Fruit fly (Drosophila melanogaster) whole organism, wandering third instar larva: ENCODE data around the gene Tmem214.

Source experiments
- Abd-B ChIP-seq: fragments of >200 bp; optimal IDR thresholded peaks from 2 replicates; lab custom pipeline; 2017; ENCODE audit warnings: missing biosample characterization, missing genetic modification characterization
- CG32264 ChIP-seq: fragments of 200-800 bp; sonication (Bioruptor generic); optimal IDR thresholded peaks from 2 replicates; lab custom pipeline; 2016; ENCODE audit warnings: missing biosample characterization, missing genetic modification characterization
- CG9705 ChIP-seq: fragments of 200-800 bp; sonication (Bioruptor generic); optimal IDR thresholded peaks from 2 replicates; lab custom pipeline; 2018; ENCODE audit warnings: missing biosample characterization, mild to moderate bottlenecking, missing genetic modification characterization
- CrebA ChIP-seq: fragments of 200-800 bp; sonication (Bioruptor generic); optimal IDR thresholded peaks from 2 replicates; lab custom pipeline; 2016; ENCODE audit warnings: missing biosample characterization, mild to moderate bottlenecking, missing genetic modification characterization, borderline replicate concordance
- Dfd ChIP-seq: fragments of >200 bp; optimal IDR thresholded peaks from 2 replicates; lab custom pipeline; 2017; ENCODE audit warnings: missing biosample characterization, missing genetic modification characterization
- Dif ChIP-seq: fragments of 200-275, 200-300 bp; sonication (Bioruptor generic); optimal IDR thresholded peaks from 2 replicates; lab custom pipeline; 2018; ENCODE audit warnings: missing biosample characterization, missing genetic modification characterization; ENCODE audit not compliant: partially characterized antibody
- GATAd ChIP-seq: sonication (Bioruptor generic); optimal IDR thresholded peaks from 2 replicates; lab custom pipeline; 2016; ENCODE audit warnings: missing biosample characterization, missing genetic modification characterization
- HLH106 ChIP-seq: fragments of 200-800 bp; optimal IDR thresholded peaks from 3 replicates; lab custom pipeline; 2019; ENCODE audit warnings: missing biosample characterization, mild to moderate bottlenecking, missing genetic modification characterization, moderate library complexity
- Hnf4 ChIP-seq: fragments of 200-800 bp; sonication (Bioruptor generic); optimal IDR thresholded peaks from 2 replicates; lab custom pipeline; 2016; ENCODE audit warnings: missing biosample characterization, mild to moderate bottlenecking, missing genetic modification characterization
- Hr78 ChIP-seq: fragments of >200 bp; optimal IDR thresholded peaks from 2 replicates; lab custom pipeline; 2017; ENCODE audit warnings: missing biosample characterization, missing genetic modification characterization
- Hr83 ChIP-seq: fragments of 200-300 bp; sonication (Bioruptor generic); optimal IDR thresholded peaks from 2 replicates; lab custom pipeline; 2016; ENCODE audit warnings: missing biosample characterization, mild to moderate bottlenecking, missing genetic modification characterization, moderate library complexity; ENCODE audit not compliant: poor library complexity, severe bottlenecking
- Jra ChIP-seq: sonication (Bioruptor generic); optimal IDR thresholded peaks from 2 replicates; lab custom pipeline; 2016; ENCODE audit warnings: missing biosample characterization, missing genetic modification characterization
- Mio ChIP-seq: sonication (Bioruptor generic); optimal IDR thresholded peaks from 2 replicates; lab custom pipeline; 2016; ENCODE audit warnings: missing biosample characterization, missing genetic modification characterization
- Myc ChIP-seq: fragments of >200 bp; optimal IDR thresholded peaks from 2 replicates; lab custom pipeline; 2017
- N ChIP-seq: fragments of >200 bp; optimal IDR thresholded peaks from 2 replicates; lab custom pipeline; 2018; ENCODE audit warnings: missing biosample characterization, missing external identifiers, missing genetic modification characterization
- OdsH ChIP-seq: fragments of 200-800 bp; sonication (Bioruptor generic); optimal IDR thresholded peaks from 2 replicates; lab custom pipeline; 2016; ENCODE audit warnings: missing biosample characterization, mild to moderate bottlenecking, missing genetic modification characterization
- Rel ChIP-seq, 2 experiments: fragments of 200-800 bp; sonication (Bioruptor generic) in 1 of 2; optimal IDR thresholded peaks; 2 replicates in 1 of 2; 3 replicates in 1 of 2; lab custom pipeline; 2016 to 2019; ENCODE audit warnings: mild to moderate bottlenecking in 2 of 2, missing biosample characterization in 2 of 2, missing genetic modification characterization in 2 of 2, moderate library complexity in 1 of 2
- Sp1 ChIP-seq: fragments of 200-800 bp; sonication (Bioruptor generic); optimal IDR thresholded peaks from 3 replicates; lab custom pipeline; 2019; ENCODE audit warnings: missing biosample characterization, mild to moderate bottlenecking, missing genetic modification characterization, moderate library complexity
- Vsx2 ChIP-seq: fragments of 200-300, 225-300 bp; sonication (Bioruptor generic); optimal IDR thresholded peaks from 2 replicates; lab custom pipeline; 2018; ENCODE audit warnings: missing biosample characterization, missing genetic modification characterization; ENCODE audit not compliant: partially characterized antibody
- br ChIP-seq: fragments of 200-800 bp; sonication (Bioruptor generic); optimal IDR thresholded peaks from 2 replicates; lab custom pipeline; 2016; ENCODE audit warnings: missing biosample characterization, missing genetic modification characterization
- brk ChIP-seq: fragments of 200-800 bp; sonication (Bioruptor generic); optimal IDR thresholded peaks from 2 replicates; lab custom pipeline; 2016; ENCODE audit warnings: missing biosample characterization, mild to moderate bottlenecking, missing genetic modification characterization
- dl ChIP-seq, 2 experiments: fragments of 175-275, 200-275 bp in 1 of 2; fragments of 200-275 bp in 1 of 2; sonication (Bioruptor generic); optimal IDR thresholded peaks; lab custom pipeline; 2018; ENCODE audit warnings: mild to moderate bottlenecking in 2 of 2, missing biosample characterization in 2 of 2, missing genetic modification characterization in 2 of 2, moderate library complexity in 2 of 2; ENCODE audit not compliant: partially characterized antibody in 2 of 2, insufficient read depth in 1 of 2
- dmrt93B ChIP-seq: fragments of 200-800 bp; sonication (Bioruptor generic); optimal IDR thresholded peaks from 2 replicates; lab custom pipeline; 2018; ENCODE audit warnings: missing biosample characterization, mild to moderate bottlenecking, missing genetic modification characterization
- dsf ChIP-seq: sonication (Bioruptor generic); optimal IDR thresholded peaks from 2 replicates; lab custom pipeline; 2016; ENCODE audit warnings: missing biosample characterization, missing genetic modification characterization, borderline replicate concordance
- ey ChIP-seq: fragments of 200-800 bp; sonication (Bioruptor generic); optimal IDR thresholded peaks from 2 replicates; lab custom pipeline; 2016; ENCODE audit warnings: missing biosample characterization, missing genetic modification characterization
- foxo ChIP-seq, 2 experiments: fragments of 200-800 bp; sonication (Bioruptor generic); optimal IDR thresholded peaks; 2 replicates in 1 of 2; 3 replicates in 1 of 2; lab custom pipeline; 2016 to 2017; ENCODE audit warnings: missing biosample characterization in 2 of 2, missing genetic modification characterization in 2 of 2
- fru ChIP-seq: fragments of 200-800 bp; sonication (Bioruptor generic); optimal IDR thresholded peaks from 3 replicates; lab custom pipeline; 2016; ENCODE audit warnings: missing biosample characterization, mild to moderate bottlenecking, missing genetic modification characterization
- h ChIP-seq: fragments of 200-800 bp; sonication (Bioruptor generic); optimal IDR thresholded peaks from 3 replicates; lab custom pipeline; 2016; ENCODE audit warnings: missing biosample characterization, mild to moderate bottlenecking, missing genetic modification characterization
- jim ChIP-seq: fragments of 175-275, 200-325 bp; sonication (Bioruptor generic); optimal IDR thresholded peaks from 2 replicates; lab custom pipeline; 2016; ENCODE audit warnings: missing biosample characterization, mild to moderate bottlenecking, missing genetic modification characterization
- lola ChIP-seq: fragments of >200 bp; optimal IDR thresholded peaks from 2 replicates; lab custom pipeline; 2017; ENCODE audit warnings: missing biosample characterization, missing genetic modification characterization
- pan ChIP-seq: fragments of >200 bp; optimal IDR thresholded peaks from 2 replicates; lab custom pipeline; 2017
- psq ChIP-seq: fragments of 200-800 bp; sonication (Bioruptor generic); optimal IDR thresholded peaks from 3 replicates; lab custom pipeline; 2017; ENCODE audit warnings: missing biosample characterization, mild to moderate bottlenecking, missing genetic modification characterization, moderate library complexity
- rgr ChIP-seq: fragments of 200-800 bp; sonication (Bioruptor generic); optimal IDR thresholded peaks from 3 replicates; lab custom pipeline; 2016; ENCODE audit warnings: missing biosample characterization, mild to moderate bottlenecking, missing genetic modification characterization
- sage ChIP-seq: fragments of 200-800 bp; sonication (Bioruptor generic); optimal IDR thresholded peaks from 2 replicates; lab custom pipeline; 2016; ENCODE audit warnings: missing biosample characterization, mild to moderate bottlenecking, missing genetic modification characterization
- sv ChIP-seq: fragments of 200-800 bp; sonication (Bioruptor generic); optimal IDR thresholded peaks from 3 replicates; lab custom pipeline; 2016; ENCODE audit warnings: missing biosample characterization, missing genetic modification characterization
- tai ChIP-seq: sonication (Bioruptor generic); optimal IDR thresholded peaks from 2 replicates; lab custom pipeline; 2016; ENCODE audit warnings: missing biosample characterization, missing genetic modification characterization
- usp ChIP-seq: fragments of >200 bp; optimal IDR thresholded peaks from 2 replicates; lab custom pipeline; 2017; ENCODE audit warnings: missing biosample characterization, missing genetic modification characterization
- woc ChIP-seq: sonication (Bioruptor generic); optimal IDR thresholded peaks from 2 replicates; lab custom pipeline; 2016; ENCODE audit warnings: missing biosample characterization, mild to moderate bottlenecking, missing genetic modification characterization

Gene Tmem214

dm6 chr2L:11014018-11014611 lies 44.0 kb upstream of the Tmem214 start:
- TF ChIP-seq OdsH (no peak), psq (GFP tag; lab: Kevin White, UChicago) (no peak), Hnf4 (GFP tag; lab: Kevin White, UChicago) (no peak), Hr78 (GFP tag; lab: Kevin White, UChicago) (no peak), sv (GFP tag; lab: Kevin White, UChicago) (no peak), GATAd (GFP tag; lab: Kevin White, UChicago) (no peak), foxo (GFP tag; optimal IDR thresholded peaks at IDR 0.05; lab: Kevin White, UChicago) (no peak), CG32264 (GFP tag; lab: Kevin White, UChicago) (no peak), CG9705 (no peak), Myc (lab: Kevin White, UChicago) (no peak), fru (GFP tag; lab: Kevin White, UChicago) (no peak), Sp1 (no peak), dmrt93B (GFP tag; lab: Kevin White, UChicago) (no peak), jim (no peak), Abd-B (GFP tag; lab: Kevin White, UChicago) (no peak), pan (lab: Kevin White, UChicago) (no peak), dl (GFP tag; optimal IDR thresholded peaks at IDR 0.05; lab: Kevin White, UChicago; ENCODE audit: insufficient read depth in 1 of 2, partially characterized antibody in 2 of 2) (no peak)
- TF ChIP-seq, all 38 proteins: peak for 0

dm6 chr2L:11010999-11011398 lies 40.9 kb upstream of the Tmem214 start, which contains the start of the genes Art8 and dUTPase:
TSS of gene Art8 (minus strand) at chr2L:11011086.
TSS of gene dUTPase (plus strand) at chr2L:11011312.
- peak; percentile 73 for TF ChIP-seq rgr (GFP tag; lab: Kevin White, UChicago)
- TF ChIP-seq pan (lab: Kevin White, UChicago) = no peak
- TF ChIP-seq br (GFP tag; lab: Kevin White, UChicago) = peak; percentile 51
- no peak for TF ChIP-seq brk (GFP tag; lab: Kevin White, UChicago)
- TF ChIP-seq Abd-B (GFP tag; lab: Kevin White, UChicago) = no peak
- TF ChIP-seq OdsH = peak; percentile 70
- TF ChIP-seq dmrt93B (GFP tag; lab: Kevin White, UChicago) = no peak
- peak; percentile 24 for TF ChIP-seq CG9705
- TF ChIP-seq CrebA (GFP tag; lab: Kevin White, UChicago) = no peak
- TF ChIP-seq Rel (GFP tag; optimal IDR thresholded peaks at IDR 0.05; lab: Kevin White, UChicago) = no peak
- TF ChIP-seq Rel (tag; optimal IDR thresholded peaks at IDR 0.05; lab: Kevin White, UChicago) = peak; percentile 43
- no peak for TF ChIP-seq CG32264 (GFP tag; lab: Kevin White, UChicago)
- peak; percentile 74 for TF ChIP-seq sage (GFP tag; lab: Kevin White, UChicago)
- peak in 1 of 2 experiments; percentile 84 for TF ChIP-seq foxo (GFP tag; optimal IDR thresholded peaks at IDR 0.05; lab: Kevin White, UChicago)
- TF ChIP-seq GATAd (GFP tag; lab: Kevin White, UChicago) = no peak
- peak; percentile 83 for TF ChIP-seq Hnf4 (GFP tag; lab: Kevin White, UChicago)
- peak; percentile 56 for TF ChIP-seq fru (GFP tag; lab: Kevin White, UChicago)
- peak; percentile 78 for TF ChIP-seq Jra
- peak; percentile 40 for TF ChIP-seq Myc (lab: Kevin White, UChicago)
- peak; percentile 68 for TF ChIP-seq HLH106 (tag; lab: Kevin White, UChicago)
- TF ChIP-seq Hr78 (GFP tag; lab: Kevin White, UChicago) = no peak
- no peak for TF ChIP-seq N
- no peak for TF ChIP-seq Hr83 (GFP tag; lab: Kevin White, UChicago)
- peak; percentile 72 for TF ChIP-seq sv (GFP tag; lab: Kevin White, UChicago)
- TF ChIP-seq Mio = no peak
- no peak for TF ChIP-seq tai (GFP tag; lab: Kevin White, UChicago)
- peak; percentile 68 for TF ChIP-seq Sp1
- peak; percentile 51 for TF ChIP-seq ey (GFP tag; lab: Kevin White, UChicago)
- no peak for TF ChIP-seq jim
- TF ChIP-seq psq (GFP tag; lab: Kevin White, UChicago) = peak; percentile 69
- no peak for TF ChIP-seq usp (GFP tag; lab: Kevin White, UChicago)
- no peak for TF ChIP-seq Dfd (GFP tag; lab: Kevin White, UChicago)
- TF ChIP-seq dl (GFP tag; optimal IDR thresholded peaks at IDR 0.05; lab: Kevin White, UChicago; ENCODE audit: insufficient read depth in 1 of 2, partially characterized antibody in 2 of 2) = no peak
- TF ChIP-seq woc (GFP tag; lab: Kevin White, UChicago) = no peak
- no peak for TF ChIP-seq Vsx2 (GFP tag; lab: Kevin White, UChicago)
- TF ChIP-seq Dif (GFP tag; lab: Kevin White, UChicago) = no peak
- TF ChIP-seq h (GFP tag; lab: Kevin White, UChicago) = peak; percentile 76
- peak; percentile 79 for TF ChIP-seq dsf (GFP tag; lab: Kevin White, UChicago)
- no peak for TF ChIP-seq lola (GFP tag; lab: Kevin White, UChicago)
- TF ChIP-seq, all 38 proteins: peak for 18
